Worm (Caenorhabditis elegans) whole organism, mixed stage, embryonic: Measurements from ENCODE around the gene skr-7.

Experiments
- M03D4.4 ChIP-seq: sonication (generic microtip); optimal IDR thresholded peaks from 2 replicates; lab custom pipeline; 2017; ENCODE audit warnings: mild to moderate bottlenecking, missing genetic modification characterization, missing compliant biosample characterization
- bed-3 ChIP-seq: fragments of 200-800 bp; sonication (Bioruptor generic); optimal IDR thresholded peaks from 3 replicates; lab custom pipeline; 2018; ENCODE audit warnings: mild to moderate bottlenecking, missing genetic modification characterization, moderate library complexity, missing compliant biosample characterization
- blmp-1 ChIP-seq: fragments of 150-350 bp; optimal IDR thresholded peaks from 2 replicates; lab custom pipeline; 2014; ENCODE audit warnings: missing biosample characterization, missing genetic modification characterization
- ceh-83 ChIP-seq: fragments of 200-800 bp; sonication (Bioruptor generic); optimal IDR thresholded peaks from 2 replicates; lab custom pipeline; 2018; ENCODE audit warnings: mild to moderate bottlenecking, missing genetic modification characterization, missing compliant biosample characterization
- ces-1 ChIP-seq: fragments of 150-350 bp; optimal IDR thresholded peaks from 2 replicates; lab custom pipeline; 2014; ENCODE audit warnings: missing biosample characterization, missing genetic modification reagents, missing genetic modification characterization
- cnd-1 ChIP-seq: fragments of 200-800 bp; sonication (Bioruptor generic); optimal IDR thresholded peaks from 2 replicates; lab custom pipeline; 2018; ENCODE audit warnings: mild to moderate bottlenecking, missing genetic modification characterization, missing compliant biosample characterization
- drap-1 ChIP-seq: fragments of 200-800 bp; sonication (Bioruptor generic); optimal IDR thresholded peaks from 3 replicates; lab custom pipeline; 2018; ENCODE audit warnings: mild to moderate bottlenecking, missing genetic modification characterization, missing compliant biosample characterization
- elt-1 ChIP-seq: sonication (generic microtip); optimal IDR thresholded peaks from 2 replicates; lab custom pipeline; 2017; ENCODE audit warnings: missing genetic modification characterization, mild to moderate bottlenecking, missing compliant biosample characterization, antibody characterized with exemption, moderate library complexity, borderline replicate concordance; ENCODE audit not compliant: insufficient read depth
- elt-3 ChIP-seq: fragments of 150-350 bp; optimal IDR thresholded peaks from 2 replicates; lab custom pipeline; 2014; ENCODE audit warnings: missing biosample characterization, missing genetic modification characterization
- flh-1 ChIP-seq: fragments of 200-800 bp; sonication (Bioruptor generic); optimal IDR thresholded peaks from 2 replicates; lab custom pipeline; 2018; ENCODE audit warnings: mild to moderate bottlenecking, missing genetic modification characterization, moderate library complexity, missing compliant biosample characterization
- ham-2 ChIP-seq: fragments of 200-800 bp; sonication (Bioruptor generic); optimal IDR thresholded peaks from 2 replicates; lab custom pipeline; 2018; ENCODE audit warnings: mild to moderate bottlenecking, missing genetic modification characterization, missing compliant biosample characterization
- hlh-1 ChIP-seq: fragments of 150-350 bp; optimal IDR thresholded peaks from 2 replicates; lab custom pipeline; 2014; ENCODE audit warnings: missing biosample characterization, missing genetic modification reagents, missing genetic modification characterization
- lsy-2 ChIP-seq: fragments of 150-350 bp; optimal IDR thresholded peaks from 2 replicates; lab custom pipeline; 2014; ENCODE audit warnings: missing biosample characterization, missing genetic modification characterization
- mab-5 ChIP-seq: fragments of 150-350 bp; optimal IDR thresholded peaks from 2 replicates; lab custom pipeline; 2014; ENCODE audit warnings: missing biosample characterization, missing genetic modification characterization
- mep-1 ChIP-seq: fragments of 150-350 bp; optimal IDR thresholded peaks from 2 replicates; lab custom pipeline; 2017; ENCODE audit warnings: missing biosample characterization, missing genetic modification reagents, missing genetic modification characterization, inconsistent platforms
- mls-2 ChIP-seq: sonication (generic microtip); optimal IDR thresholded peaks from 2 replicates; lab custom pipeline; 2016; ENCODE audit warnings: mild to moderate bottlenecking, missing genetic modification characterization, moderate library complexity, missing compliant biosample characterization
- nhr-12 ChIP-seq: fragments of 150-350 bp; optimal IDR thresholded peaks from 2 replicates; lab custom pipeline; 2014; ENCODE audit warnings: missing biosample characterization, missing genetic modification characterization
- nhr-237 ChIP-seq: fragments of 150-350 bp; optimal IDR thresholded peaks from 2 replicates; lab custom pipeline; 2014; ENCODE audit warnings: missing biosample characterization, missing genetic modification characterization
- nhr-28 ChIP-seq: fragments of 150-350 bp; optimal IDR thresholded peaks from 2 replicates; lab custom pipeline; 2014; ENCODE audit warnings: missing biosample characterization, missing genetic modification characterization
- nhr-76 ChIP-seq: sonication (generic microtip); optimal IDR thresholded peaks from 2 replicates; lab custom pipeline; 2017; ENCODE audit warnings: missing biosample characterization, missing genetic modification characterization
- pha-4 ChIP-seq: fragments of 150-350 bp; optimal IDR thresholded peaks from 2 replicates; lab custom pipeline; 2018; ENCODE audit warnings: missing biosample characterization, missing genetic modification reagents, missing genetic modification characterization
- snpc-4 ChIP-seq: fragments of 150-350 bp; optimal IDR thresholded peaks from 2 replicates; lab custom pipeline; 2014; ENCODE audit warnings: missing biosample characterization, missing genetic modification characterization
- sptf-1 ChIP-seq: sonication (generic microtip); optimal IDR thresholded peaks from 2 replicates; lab custom pipeline; 2017; ENCODE audit warnings: mild to moderate bottlenecking, missing genetic modification characterization, moderate library complexity, missing compliant biosample characterization
- tbx-8 ChIP-seq: fragments of 200-800 bp; sonication (Bioruptor generic); optimal IDR thresholded peaks from 2 replicates; lab custom pipeline; 2018; ENCODE audit warnings: mild to moderate bottlenecking, missing genetic modification characterization, moderate library complexity, missing compliant biosample characterization
- unc-120 ChIP-seq: sonication (generic microtip); optimal IDR thresholded peaks from 2 replicates; lab custom pipeline; 2017; ENCODE audit warnings: missing genetic modification characterization, missing compliant biosample characterization; ENCODE audit not compliant: poor library complexity, severe bottlenecking
- unc-39 ChIP-seq: fragments of 150-350 bp; optimal IDR thresholded peaks from 2 replicates; lab custom pipeline; 2014; ENCODE audit warnings: missing biosample characterization, missing genetic modification characterization
- unc-62 ChIP-seq: fragments of 150-350 bp; optimal IDR thresholded peaks from 2 replicates; lab custom pipeline; 2014; ENCODE audit warnings: missing biosample characterization, missing genetic modification reagents, missing genetic modification characterization
- zip-8 ChIP-seq: fragments of 150-350 bp; optimal IDR thresholded peaks from 2 replicates; lab custom pipeline; 2014; ENCODE audit warnings: missing biosample characterization, missing genetic modification characterization
- ztf-11 ChIP-seq: fragments of 150-350 bp; optimal IDR thresholded peaks from 2 replicates; lab custom pipeline; 2014; ENCODE audit warnings: missing biosample characterization, missing genetic modification characterization

skr-7 gene

ce11 chrV:4401865-4402264, 20.4 kb upstream of the skr-7 start, which contains the start of gene F13A2.5:
Gene F13A2.5, minus strand, starts transcription at chrV:4401965.
- TF ChIP-seq drap-1 (GFP tag; lab: Kevin White, UChicago), result no peak
- TF ChIP-seq nhr-12 (tag; lab: Kevin White, UChicago), result no peak
- TF ChIP-seq cnd-1 (tag; lab: Kevin White, UChicago), result no peak
- no peak for TF ChIP-seq ham-2
- no peak for TF ChIP-seq pha-4 (tag; lab: Kevin White, UChicago)
- no peak for TF ChIP-seq mls-2
- no peak for TF ChIP-seq elt-1 (tag; lab: Kevin White, UChicago)
- no peak for TF ChIP-seq ztf-11 (tag; lab: Kevin White, UChicago)
- TF ChIP-seq unc-39 (tag; lab: Kevin White, UChicago), result no peak
- TF ChIP-seq ceh-83 (GFP tag; lab: Kevin White, UChicago), result no peak
- TF ChIP-seq snpc-4 (tag; lab: Kevin White, UChicago), result no peak
- no peak for TF ChIP-seq nhr-76
- TF ChIP-seq blmp-1, result no peak
- TF ChIP-seq nhr-28, result no peak
- no peak for TF ChIP-seq M03D4.4
- TF ChIP-seq tbx-8 (GFP tag; lab: Kevin White, UChicago), result no peak
- TF ChIP-seq flh-1 (GFP tag; lab: Kevin White, UChicago), result no peak
- no peak for TF ChIP-seq bed-3 (GFP tag; lab: Kevin White, UChicago)
- no peak for TF ChIP-seq ces-1 (GFP tag; lab: Kevin White, UChicago)
- TF ChIP-seq, all 35 proteins: peak for 0

DNA sequence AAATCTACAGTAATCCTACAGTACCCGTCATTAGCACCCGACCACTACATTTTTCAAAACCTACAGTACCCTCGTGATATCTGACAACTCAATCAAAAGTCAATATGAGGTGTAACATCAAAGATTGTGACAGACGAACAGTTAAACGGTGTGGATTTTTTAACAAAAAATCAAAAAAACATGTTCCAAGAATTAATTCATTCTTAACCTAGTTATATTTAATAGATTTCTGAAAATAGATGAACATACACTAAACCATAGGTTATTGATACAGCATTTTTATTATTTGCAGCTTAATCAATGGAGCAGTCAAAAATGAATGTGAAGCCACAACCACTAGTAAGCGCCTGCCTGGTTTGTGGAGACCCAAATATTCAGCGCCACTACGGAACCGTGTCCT, 14.7 kb upstream of the skr-7 start, which contains the start of gene nhr-118:
Gene nhr-118, plus strand, starts transcription at position 301 of the 400 bp plus-strand sequence.
- no peak for TF ChIP-seq nhr-28
- no peak for TF ChIP-seq tbx-8 (GFP tag; lab: Kevin White, UChicago)
- no peak for TF ChIP-seq bed-3 (GFP tag; lab: Kevin White, UChicago)

DNA sequence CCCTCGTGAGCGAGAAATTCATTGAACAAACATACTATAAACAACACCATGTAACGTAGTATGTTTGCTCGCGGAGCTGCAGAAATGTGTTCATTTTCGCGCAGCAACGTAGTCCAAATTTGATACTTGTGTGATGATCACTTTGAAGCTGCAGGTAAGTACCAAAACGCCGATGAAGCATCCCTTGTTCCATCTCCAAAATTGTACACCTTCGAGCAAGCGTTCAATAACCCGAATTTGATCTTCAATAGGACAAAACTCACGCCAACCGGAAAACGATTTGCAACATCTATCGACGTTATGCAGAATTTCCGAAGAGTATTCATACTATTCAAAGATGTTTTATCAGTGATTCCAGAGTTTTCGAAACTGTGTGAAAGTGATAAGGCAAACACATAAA, 11.6 kb upstream of the skr-7 start, which contains the start of gene Y47D7A.3:
Gene Y47D7A.3, plus strand, starts transcription at position 301 of the 400 bp plus-strand sequence.
- TF ChIP-seq ces-1 (GFP tag; lab: Kevin White, UChicago), result no peak
- TF ChIP-seq unc-120 (tag; lab: Kevin White, UChicago), result no peak
- no peak for TF ChIP-seq blmp-1
- no peak for TF ChIP-seq mab-5 (tag; lab: Kevin White, UChicago)
- TF ChIP-seq sptf-1, result no peak
- no peak for TF ChIP-seq tbx-8 (GFP tag; lab: Kevin White, UChicago)
- TF ChIP-seq mep-1 (tag; lab: Kevin White, UChicago), result no peak
- TF ChIP-seq lsy-2 (tag; lab: Kevin White, UChicago), result no peak
- no peak for TF ChIP-seq cnd-1 (tag; lab: Kevin White, UChicago)

- TF ChIP-seq M03D4.4, result no peak
- no peak for TF ChIP-seq elt-1 (tag; lab: Kevin White, UChicago)
- no peak for TF ChIP-seq tbx-8 (GFP tag; lab: Kevin White, UChicago)
- TF ChIP-seq ham-2, result no peak
- no peak for TF ChIP-seq unc-62 (GFP tag; lab: Kevin White, UChicago)
- TF ChIP-seq ceh-83 (GFP tag; lab: Kevin White, UChicago), result no peak
- no peak for TF ChIP-seq hlh-1
- TF ChIP-seq elt-3 (tag; lab: Kevin White, UChicago), result no peak
- TF ChIP-seq zip-8 (tag; lab: Kevin White, UChicago), result no peak
- TF ChIP-seq sptf-1, result no peak
- no peak for TF ChIP-seq snpc-4 (tag; lab: Kevin White, UChicago)
- no peak for TF ChIP-seq bed-3 (GFP tag; lab: Kevin White, UChicago)
Observed at ce11 chrV:4411714-4412113, 10.5 kb upstream of the skr-7 start, which contains the start of gene Y47D7A.17. Gene Y47D7A.17, minus strand, starts transcription at chrV:4411814.

DNA sequence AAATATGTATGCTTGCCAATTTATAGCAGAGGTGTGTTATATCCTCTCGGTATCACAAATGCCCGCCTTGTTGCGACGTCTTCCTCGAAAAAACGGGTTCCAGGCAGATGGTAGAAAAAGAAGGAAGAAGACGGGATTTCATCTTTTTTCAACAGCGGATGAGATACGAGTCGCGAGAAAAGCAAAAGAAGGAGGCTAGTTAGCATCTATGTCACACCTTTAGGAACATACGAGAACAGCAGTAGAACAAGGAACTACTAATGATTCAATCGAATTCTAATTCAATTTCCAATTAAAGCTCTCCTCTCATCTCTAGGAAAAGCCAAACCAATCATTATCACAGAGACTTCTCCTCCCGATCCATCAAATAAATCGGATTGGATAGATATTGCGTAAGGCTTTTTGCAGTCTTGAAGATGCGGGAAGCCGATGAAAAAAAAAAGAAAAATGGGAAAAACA, 7.6 kb upstream of the skr-7 start, which contains the start of gene grl-5:
Gene grl-5, minus strand, starts transcription at position 51 of the 459 bp plus-strand sequence.
- no peak for TF ChIP-seq ces-1 (GFP tag; lab: Kevin White, UChicago)
- no peak for TF ChIP-seq bed-3 (GFP tag; lab: Kevin White, UChicago)
- peak; percentile 48 for TF ChIP-seq zip-8 (tag; lab: Kevin White, UChicago)

DNA sequence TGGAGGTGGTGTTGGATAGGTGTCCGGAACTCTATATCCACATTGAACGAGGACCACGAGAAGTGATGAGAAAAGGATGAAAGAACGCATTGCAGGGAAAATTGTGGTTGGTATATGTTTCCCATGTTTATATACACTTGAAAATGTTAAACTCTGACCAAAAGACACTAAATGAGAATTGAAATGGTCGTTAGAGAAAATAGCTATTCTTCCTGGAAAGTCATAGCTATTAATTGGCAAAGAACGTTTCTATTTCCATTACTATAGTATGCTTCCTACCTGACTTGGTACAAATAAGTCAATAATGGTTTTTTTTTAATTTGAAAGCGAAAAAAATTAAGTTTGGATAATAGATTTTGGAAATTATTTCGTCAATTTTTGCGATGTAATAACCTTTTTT, 5.5 kb upstream of the skr-7 start, which contains the start of gene Y47D7A.18:
Gene Y47D7A.18, minus strand, starts transcription at position 101 of the 400 bp plus-strand sequence.
- TF ChIP-seq cnd-1 (tag; lab: Kevin White, UChicago), result no peak
- TF ChIP-seq flh-1 (GFP tag; lab: Kevin White, UChicago), result no peak
- no peak for TF ChIP-seq bed-3 (GFP tag; lab: Kevin White, UChicago)
- TF ChIP-seq unc-39 (tag; lab: Kevin White, UChicago), result no peak
- TF ChIP-seq elt-1 (tag; lab: Kevin White, UChicago), result no peak
- TF ChIP-seq ces-1 (GFP tag; lab: Kevin White, UChicago), result no peak
- no peak for TF ChIP-seq ham-2
- no peak for TF ChIP-seq nhr-237
- TF ChIP-seq unc-120 (tag; lab: Kevin White, UChicago), result no peak
- no peak for TF ChIP-seq sptf-1
